Worm (Caenorhabditis elegans): ENCODE data around the gene K08D8.12.

The K08D8.12 gene

ce11 chrIV:12909871-12910270, 16.6 kb downstream of the K08D8.12 start, which contains the start of gene K08D8.4:
Gene K08D8.4, minus strand, starts transcription at chrIV:12909998.
- TF ChIP-seq ztf-29 (GFP tag; IDR thresholded peaks at IDR 0.05) (no peak), klf-2 (GFP tag; conservative IDR thresholded peaks at IDR 0.05) (no peak), ztf-23 (GFP tag; IDR thresholded peaks at IDR 0.05) (no peak), med-1 (GFP tag; optimal IDR thresholded peaks at IDR 0.05; ENCODE audit: insufficient read depth) (no peak), cog-1 (tag; optimal IDR thresholded peaks at IDR 0.05) (no peak), ref-1 (GFP tag; conservative IDR thresholded peaks at IDR 0.05) (no peak), flt-1 (GFP tag; IDR thresholded peaks at IDR 0.05) (no peak), tab-1 (GFP tag; IDR thresholded peaks at IDR 0.05) (no peak), T22C8.4 (GFP tag; IDR thresholded peaks at IDR 0.05) (no peak)

- no peak for TF ChIP-seq ztf-29 (GFP tag; IDR thresholded peaks at IDR 0.05)
- TF ChIP-seq flt-1 (GFP tag; IDR thresholded peaks at IDR 0.05) = no peak
- no peak for TF ChIP-seq ref-1 (GFP tag; conservative IDR thresholded peaks at IDR 0.05)
Observed at ce11 chrIV:12911990-12912389, 18.7 kb downstream of the K08D8.12 start, which contains the start of gene K08D8.5. Gene K08D8.5, minus strand, starts transcription at chrIV:12912129.

ce11 chrIV:12914532-12915019, 21.3 kb downstream of the K08D8.12 start, which contains the start of gene irg-6:
Gene irg-6, minus strand, starts transcription at chrIV:12914969.
- TF ChIP-seq cog-1 (tag; optimal IDR thresholded peaks at IDR 0.05) = no peak

ce11 chrIV:12915479-12915878, 22.2 kb downstream of the K08D8.12 start, which contains the start of gene srz-15:
Gene srz-15, plus strand, starts transcription at chrIV:12915779.
- no peak for TF ChIP-seq ref-1 (GFP tag; conservative IDR thresholded peaks at IDR 0.05)
- no peak for TF ChIP-seq tab-1 (GFP tag; IDR thresholded peaks at IDR 0.05)
- TF ChIP-seq cog-1 (tag; optimal IDR thresholded peaks at IDR 0.05) = no peak
- TF ChIP-seq ztf-29 (GFP tag; IDR thresholded peaks at IDR 0.05) = no peak
- no peak for TF ChIP-seq T22C8.4 (GFP tag; IDR thresholded peaks at IDR 0.05)
- TF ChIP-seq med-1 (GFP tag; optimal IDR thresholded peaks at IDR 0.05; ENCODE audit: insufficient read depth) = no peak
- TF ChIP-seq klf-2 (GFP tag; conservative IDR thresholded peaks at IDR 0.05) = no peak
- no peak for TF ChIP-seq ztf-23 (GFP tag; IDR thresholded peaks at IDR 0.05)
- TF ChIP-seq flt-1 (GFP tag; IDR thresholded peaks at IDR 0.05) = no peak

- TF ChIP-seq flt-1 (GFP tag; IDR thresholded peaks at IDR 0.05) = no peak
- no peak for TF ChIP-seq ztf-29 (GFP tag; IDR thresholded peaks at IDR 0.05)
- no peak for TF ChIP-seq ref-1 (GFP tag; conservative IDR thresholded peaks at IDR 0.05)
- TF ChIP-seq tab-1 (GFP tag; IDR thresholded peaks at IDR 0.05) = no peak
- no peak for TF ChIP-seq klf-2 (GFP tag; conservative IDR thresholded peaks at IDR 0.05)
- no peak for TF ChIP-seq ztf-23 (GFP tag; IDR thresholded peaks at IDR 0.05)
- no peak for TF ChIP-seq med-1 (GFP tag; optimal IDR thresholded peaks at IDR 0.05; ENCODE audit: insufficient read depth)
- TF ChIP-seq cog-1 (tag; optimal IDR thresholded peaks at IDR 0.05) = no peak
- no peak for TF ChIP-seq T22C8.4 (GFP tag; IDR thresholded peaks at IDR 0.05)
Observed at ce11 chrIV:12918256-12918655, 25.0 kb downstream of the K08D8.12 start, which contains the start of gene C32H11.3. Gene C32H11.3, plus strand, starts transcription at chrIV:12918556.

- TF ChIP-seq klf-2 (GFP tag; conservative IDR thresholded peaks at IDR 0.05) (no peak), flt-1 (GFP tag; IDR thresholded peaks at IDR 0.05) (no peak), ztf-23 (GFP tag; IDR thresholded peaks at IDR 0.05) (no peak), ztf-29 (GFP tag; IDR thresholded peaks at IDR 0.05) (no peak), med-1 (GFP tag; optimal IDR thresholded peaks at IDR 0.05; ENCODE audit: insufficient read depth) (no peak)
Observed at ce11 chrIV:12920553-12920952, 27.3 kb downstream of the K08D8.12 start.

- TF ChIP-seq cog-1 (tag; optimal IDR thresholded peaks at IDR 0.05) (no peak), ztf-29 (GFP tag; IDR thresholded peaks at IDR 0.05) (no peak)
Observed at ce11 chrIV:12921027-12921426, 27.8 kb downstream of the K08D8.12 start, which contains the start of gene C32H11.4. Gene C32H11.4, plus strand, starts transcription at chrIV:12921264.

ce11 chrIV:12924332-12924731, 31.1 kb downstream of the K08D8.12 start, which contains the start of gene srlf-4:
Gene srlf-4, minus strand, starts transcription at chrIV:12924432.
- TF ChIP-seq cog-1 (tag; optimal IDR thresholded peaks at IDR 0.05) (no peak), T22C8.4 (GFP tag; IDR thresholded peaks at IDR 0.05) (no peak), ztf-29 (GFP tag; IDR thresholded peaks at IDR 0.05) (no peak), tab-1 (GFP tag; IDR thresholded peaks at IDR 0.05) (no peak), ref-1 (GFP tag; conservative IDR thresholded peaks at IDR 0.05) (no peak), klf-2 (GFP tag; conservative IDR thresholded peaks at IDR 0.05) (no peak), med-1 (GFP tag; optimal IDR thresholded peaks at IDR 0.05; ENCODE audit: insufficient read depth) (no peak), ztf-23 (GFP tag; IDR thresholded peaks at IDR 0.05) (no peak), flt-1 (GFP tag; IDR thresholded peaks at IDR 0.05) (no peak)

- TF ChIP-seq med-1 (GFP tag; optimal IDR thresholded peaks at IDR 0.05; ENCODE audit: insufficient read depth) (no peak), tab-1 (GFP tag; IDR thresholded peaks at IDR 0.05) (no peak), ztf-29 (GFP tag; IDR thresholded peaks at IDR 0.05) (no peak), klf-2 (GFP tag; conservative IDR thresholded peaks at IDR 0.05) (no peak), T22C8.4 (GFP tag; IDR thresholded peaks at IDR 0.05) (no peak), flt-1 (GFP tag; IDR thresholded peaks at IDR 0.05) (no peak), ref-1 (GFP tag; conservative IDR thresholded peaks at IDR 0.05) (no peak), ztf-23 (GFP tag; IDR thresholded peaks at IDR 0.05) (no peak), cog-1 (tag; optimal IDR thresholded peaks at IDR 0.05) (no peak)
Observed at ce11 chrIV:12926639-12927038, 33.4 kb downstream of the K08D8.12 start, which contains the start of gene srlf-5. Gene srlf-5, minus strand, starts transcription at chrIV:12926739.

- no peak for TF ChIP-seq cog-1 (tag; optimal IDR thresholded peaks at IDR 0.05)
- no peak for TF ChIP-seq tab-1 (GFP tag; IDR thresholded peaks at IDR 0.05)
- TF ChIP-seq flt-1 (GFP tag; IDR thresholded peaks at IDR 0.05) = no peak
- no peak for TF ChIP-seq ztf-29 (GFP tag; IDR thresholded peaks at IDR 0.05)
- no peak for TF ChIP-seq T22C8.4 (GFP tag; IDR thresholded peaks at IDR 0.05)
- no peak for TF ChIP-seq ztf-23 (GFP tag; IDR thresholded peaks at IDR 0.05)
- no peak for TF ChIP-seq klf-2 (GFP tag; conservative IDR thresholded peaks at IDR 0.05)
- no peak for TF ChIP-seq med-1 (GFP tag; optimal IDR thresholded peaks at IDR 0.05; ENCODE audit: insufficient read depth)
- TF ChIP-seq ref-1 (GFP tag; conservative IDR thresholded peaks at IDR 0.05) = no peak
Observed at ce11 chrIV:12936221-12936776, 43.0 kb downstream of the K08D8.12 start, which contains the start of the genes cld-1 and dod-21. Gene cld-1, minus strand, starts transcription at chrIV:12936271. Gene dod-21, plus strand, starts transcription at chrIV:12936738.

Measured in whole organism, midembryonic.